Fruit fly (Drosophila melanogaster) whole organism: ENCODE data around the gene mthl9.

Experiments used
- CG8478 ChIP-seq: fragments of >200 bp; optimal IDR thresholded peaks from 2 replicates; lab custom pipeline; 2018; ENCODE audit warnings: inconsistent platforms
- Dll ChIP-seq: fragments of >200 bp; optimal IDR thresholded peaks from 2 replicates; lab custom pipeline; 2017
- EcR ChIP-seq, 2 experiments: fragments of >200 bp; optimal IDR thresholded peaks; 2 replicates each; lab custom pipeline; 2017; ENCODE audit warnings: missing biosample characterization in 2 of 2, missing genetic modification characterization in 2 of 2, missing genetic modification reagents in 2 of 2
- pan ChIP-seq: fragments of >200 bp; optimal IDR thresholded peaks from 2 replicates; lab custom pipeline; 2017
- psq ChIP-seq: fragments of >200 bp; optimal IDR thresholded peaks from 2 replicates; lab custom pipeline; 2017
- usp ChIP-seq: fragments of >200 bp; optimal IDR thresholded peaks from 2 replicates; lab custom pipeline; 2017; ENCODE audit warnings: missing biosample characterization, missing genetic modification characterization, mixed read lengths

The mthl9 gene

DNA sequence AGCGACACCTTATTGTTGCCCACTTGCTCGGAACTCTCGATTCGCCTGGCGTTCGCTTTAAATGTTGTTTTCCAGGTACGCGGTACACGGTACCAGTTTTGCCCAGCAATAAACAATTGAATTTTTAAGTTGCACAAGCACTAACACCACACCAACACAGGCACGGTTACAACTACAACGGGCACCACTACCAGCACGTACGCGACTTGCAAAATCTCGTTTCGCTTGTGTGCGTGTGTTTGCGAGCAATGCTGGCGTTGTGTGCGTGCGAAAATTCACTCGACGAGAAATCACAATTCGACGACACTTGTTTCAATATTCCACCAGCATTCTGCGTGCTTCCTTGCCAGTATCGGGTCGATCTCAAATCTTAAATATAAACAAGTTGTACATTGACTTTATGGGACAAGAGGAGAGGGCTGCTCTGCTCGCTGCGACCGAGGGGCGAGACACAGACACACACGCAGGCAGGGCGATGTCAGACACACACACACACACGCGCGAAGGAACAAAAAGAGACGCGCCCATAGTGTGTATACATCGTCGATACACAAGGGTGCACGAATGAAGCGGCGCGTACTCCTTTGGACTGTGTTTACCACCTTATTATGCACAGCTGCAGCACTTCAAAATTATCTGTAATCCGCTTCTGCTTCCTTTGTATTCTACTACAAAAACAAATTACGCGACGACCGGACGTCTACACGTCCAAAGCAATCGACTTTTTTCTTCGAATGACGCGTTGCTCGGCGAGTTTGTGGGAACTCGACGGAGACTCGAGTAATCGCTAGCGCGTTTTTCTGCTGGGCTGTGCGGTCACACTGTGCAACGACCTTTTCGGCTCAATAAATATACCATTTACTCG is 12.7 kb downstream of the mthl9 start, which contains the start of gene fwd:
Gene fwd (minus strand): TSS at position 740 of the 865 bp plus-strand sequence.
- TF ChIP-seq Dll (lab: Kevin White, UChicago) (no peak), EcR (GFP tag; optimal IDR thresholded peaks at IDR 0.05; lab: Kevin White, UChicago) (no peak), psq (no peak), CG8478 (lab: Kevin White, UChicago) (peak; percentile 88)

- TF ChIP-seq EcR (GFP tag; optimal IDR thresholded peaks at IDR 0.05; lab: Kevin White, UChicago) (no peak), Dll (lab: Kevin White, UChicago) (no peak), psq (no peak), CG8478 (lab: Kevin White, UChicago) (no peak), pan (no peak), usp (GFP tag; lab: Kevin White, UChicago) (no peak)
Observed at dm6 chr3L:316784-317183, 15.3 kb downstream of the mthl9 start, which contains the start of gene ddbt. ddbt (plus strand) TSS chr3L:317084.

- no peak for TF ChIP-seq EcR (GFP tag; optimal IDR thresholded peaks at IDR 0.05; lab: Kevin White, UChicago)
- no peak for TF ChIP-seq usp (GFP tag; lab: Kevin White, UChicago)
- TF ChIP-seq pan = no peak
- TF ChIP-seq psq = no peak
Observed at dm6 chr3L:315140-315539, 17.0 kb downstream of the mthl9 start.

- TF ChIP-seq usp (GFP tag; lab: Kevin White, UChicago) = no peak
- TF ChIP-seq psq = no peak
- TF ChIP-seq pan = no peak
- no peak for TF ChIP-seq Dll (lab: Kevin White, UChicago)
- TF ChIP-seq EcR (GFP tag; optimal IDR thresholded peaks at IDR 0.05; lab: Kevin White, UChicago) = no peak
Observed at dm6 chr3L:312323-312722, 19.8 kb downstream of the mthl9 start.

- no peak for TF ChIP-seq usp (GFP tag; lab: Kevin White, UChicago)
Observed at dm6 chr3L:311607-312006, 20.5 kb downstream of the mthl9 start.

- TF ChIP-seq CG8478 (lab: Kevin White, UChicago) (no peak), pan (no peak), psq (no peak), Dll (lab: Kevin White, UChicago) (no peak), usp (GFP tag; lab: Kevin White, UChicago) (no peak), EcR (GFP tag; optimal IDR thresholded peaks at IDR 0.05; lab: Kevin White, UChicago) (no peak)
Observed at dm6 chr3L:299952-300605, 32.0 kb downstream of the mthl9 start.

dm6 chr3L:298459-298858 is 33.6 kb downstream of the mthl9 start:
- TF ChIP-seq EcR (GFP tag; optimal IDR thresholded peaks at IDR 0.05; lab: Kevin White, UChicago) (no peak), Dll (lab: Kevin White, UChicago) (no peak), usp (GFP tag; lab: Kevin White, UChicago) (no peak), CG8478 (lab: Kevin White, UChicago) (no peak), pan (no peak)

DNA sequence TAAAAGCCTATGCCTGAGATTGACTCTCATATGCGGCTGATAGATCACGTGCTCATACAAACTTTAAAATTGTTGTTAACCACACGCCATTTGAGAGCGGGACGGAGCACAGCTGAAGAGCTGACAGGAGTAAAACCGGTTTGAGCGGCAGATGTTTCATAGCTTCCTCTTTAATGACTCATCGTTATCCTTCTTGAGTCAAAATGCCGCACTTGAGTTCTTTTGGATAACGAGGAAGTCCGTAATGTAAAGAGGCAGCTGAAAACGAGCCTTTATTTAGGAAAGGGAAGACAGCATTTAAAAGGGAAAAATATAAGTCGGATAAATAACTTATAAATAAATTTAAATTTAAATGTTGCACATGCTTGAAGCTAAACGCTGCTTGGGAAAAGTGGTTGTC is 34.9 kb downstream of the mthl9 start:
- no peak for TF ChIP-seq EcR (GFP tag; optimal IDR thresholded peaks at IDR 0.05; lab: Kevin White, UChicago)
- no peak for TF ChIP-seq pan
- TF ChIP-seq CG8478 (lab: Kevin White, UChicago) = no peak
- TF ChIP-seq psq = no peak
- TF ChIP-seq Dll (lab: Kevin White, UChicago) = no peak
- no peak for TF ChIP-seq usp (GFP tag; lab: Kevin White, UChicago)

DNA sequence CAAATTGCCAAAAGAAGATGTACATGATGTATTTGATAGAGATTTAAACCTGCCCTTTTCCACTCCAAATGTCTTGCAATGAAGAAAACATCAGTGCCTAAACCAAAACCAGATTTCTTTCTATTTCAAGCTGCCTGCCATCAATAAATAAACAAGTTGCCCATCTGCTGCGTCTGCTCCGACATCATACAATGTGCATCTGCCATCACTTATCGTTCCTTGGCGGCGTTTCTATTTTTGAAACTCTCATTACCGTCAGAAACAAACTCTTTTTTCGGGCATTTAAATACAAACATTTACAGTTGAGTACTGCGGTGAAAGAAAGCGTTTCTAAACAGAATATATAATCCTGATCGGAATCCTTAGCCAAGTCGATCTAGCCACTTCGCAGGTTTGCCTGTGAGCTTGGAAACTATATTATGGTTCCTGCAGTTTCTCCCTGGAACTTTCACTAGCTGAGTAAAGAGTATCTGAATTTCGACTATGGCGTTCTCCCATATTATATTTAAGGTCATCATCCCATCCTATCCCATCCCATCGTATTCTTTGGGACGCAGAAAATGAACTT is 37.2 kb downstream of the mthl9 start:
- TF ChIP-seq usp (GFP tag; lab: Kevin White, UChicago) (no peak), psq (no peak), CG8478 (lab: Kevin White, UChicago) (no peak), Dll (lab: Kevin White, UChicago) (no peak), EcR (GFP tag; optimal IDR thresholded peaks at IDR 0.05; lab: Kevin White, UChicago) (no peak), pan (no peak)

- TF ChIP-seq EcR (GFP tag; optimal IDR thresholded peaks at IDR 0.05; lab: Kevin White, UChicago) (no peak), pan (no peak), Dll (lab: Kevin White, UChicago) (no peak), usp (GFP tag; lab: Kevin White, UChicago) (no peak), psq (no peak), CG8478 (lab: Kevin White, UChicago) (no peak)
Observed at dm6 chr3L:292146-292776, 39.8 kb downstream of the mthl9 start.

DNA sequence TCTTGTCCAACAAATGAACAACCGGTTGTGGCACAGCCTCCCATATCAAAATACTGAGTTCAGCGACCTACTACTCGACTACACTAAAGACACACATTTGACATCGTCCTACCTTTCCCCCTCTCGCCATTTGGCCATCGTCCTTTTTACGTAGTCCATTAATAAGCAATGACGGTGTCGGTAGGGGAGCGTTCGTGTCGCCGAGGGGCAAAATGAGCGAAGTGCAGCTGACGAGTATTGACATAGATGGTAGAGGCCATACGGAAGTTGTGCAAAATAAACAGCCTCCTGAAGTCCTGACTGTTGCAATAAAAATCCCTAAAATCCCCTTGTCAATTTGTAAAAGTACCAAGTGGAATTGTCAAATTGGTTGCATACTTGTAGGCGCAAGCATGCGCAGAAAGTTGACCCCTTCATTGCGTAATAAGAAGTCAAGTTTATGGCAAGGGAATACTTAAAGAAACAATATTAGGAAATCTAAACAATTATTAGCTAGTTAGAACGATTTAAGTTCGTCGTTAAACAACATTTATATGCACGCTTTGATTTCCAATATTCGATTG is 40.4 kb downstream of the mthl9 start:
- TF ChIP-seq EcR (GFP tag; optimal IDR thresholded peaks at IDR 0.05; lab: Kevin White, UChicago) (no peak), pan (no peak), CG8478 (lab: Kevin White, UChicago) (no peak), usp (GFP tag; lab: Kevin White, UChicago) (no peak), Dll (lab: Kevin White, UChicago) (no peak), psq (no peak)
